Fruit fly (Drosophila melanogaster): ENCODE measurements around the gene Twdlalpha.
A peak's percentile ranks its signal among the peaks of the same experiment; 100 is the strongest.

Gene Twdlalpha

DNA sequence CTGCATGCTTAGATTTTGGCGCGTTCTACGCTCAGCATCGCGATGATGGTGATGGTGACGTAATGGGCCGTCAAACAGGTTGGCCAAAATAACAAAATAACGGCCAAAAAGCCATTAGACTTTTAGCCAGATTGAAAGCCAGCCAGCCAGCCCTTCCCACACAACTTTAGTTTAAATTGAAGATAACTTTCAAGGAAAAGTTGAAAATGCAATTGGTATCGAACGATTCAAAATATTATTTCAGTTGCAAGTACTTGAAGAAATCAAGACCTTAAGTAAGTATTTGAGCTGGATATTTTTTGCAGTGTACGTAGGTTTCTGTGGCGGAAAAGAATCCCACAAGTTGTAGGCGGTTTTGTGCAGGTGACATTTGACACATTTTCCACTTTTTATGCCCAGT is 38.4 kb downstream of the Twdlalpha start:
- TF ChIP-seq CTCF (optimal IDR thresholded peaks at IDR 0.05) (no peak), CG8478 (optimal IDR thresholded peaks at IDR 0.05) (no peak)

DNA sequence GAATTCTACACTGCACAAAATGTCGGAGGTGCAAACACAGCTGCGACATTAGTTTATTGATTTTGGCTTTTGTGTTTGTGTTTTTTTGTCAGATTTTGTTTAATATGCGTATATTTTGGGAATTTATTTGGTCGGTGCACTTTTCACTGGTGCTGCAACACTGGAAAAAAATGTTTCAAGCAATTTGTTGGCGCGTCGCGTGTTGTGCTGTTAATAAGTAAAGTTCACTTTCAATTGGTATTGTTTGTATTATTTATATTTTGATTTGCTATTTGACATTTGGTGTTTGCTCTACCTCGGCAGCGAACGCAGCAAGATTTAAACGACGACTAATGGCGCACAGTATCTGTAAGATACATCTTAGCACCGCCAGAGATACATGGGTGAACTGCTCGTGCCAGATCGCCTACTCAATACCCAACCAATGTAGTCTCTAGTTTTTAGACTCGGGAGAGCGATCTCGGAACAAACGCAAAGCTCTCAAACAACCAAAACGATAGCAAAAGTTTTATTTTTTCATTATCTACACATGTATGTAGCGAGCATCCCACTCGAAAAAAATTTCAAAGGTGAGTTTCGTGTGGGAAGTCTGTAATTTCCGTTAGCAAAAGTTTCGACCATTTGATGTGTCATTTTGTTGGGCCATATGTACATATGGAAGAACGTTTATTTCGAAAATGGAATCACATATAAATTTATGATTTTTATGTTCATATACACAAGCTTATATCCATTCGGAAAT is 39.7 kb downstream of the Twdlalpha start:
- TF ChIP-seq CG8478 (optimal IDR thresholded peaks at IDR 0.05) (no peak), CTCF (optimal IDR thresholded peaks at IDR 0.05) (no peak)

DNA sequence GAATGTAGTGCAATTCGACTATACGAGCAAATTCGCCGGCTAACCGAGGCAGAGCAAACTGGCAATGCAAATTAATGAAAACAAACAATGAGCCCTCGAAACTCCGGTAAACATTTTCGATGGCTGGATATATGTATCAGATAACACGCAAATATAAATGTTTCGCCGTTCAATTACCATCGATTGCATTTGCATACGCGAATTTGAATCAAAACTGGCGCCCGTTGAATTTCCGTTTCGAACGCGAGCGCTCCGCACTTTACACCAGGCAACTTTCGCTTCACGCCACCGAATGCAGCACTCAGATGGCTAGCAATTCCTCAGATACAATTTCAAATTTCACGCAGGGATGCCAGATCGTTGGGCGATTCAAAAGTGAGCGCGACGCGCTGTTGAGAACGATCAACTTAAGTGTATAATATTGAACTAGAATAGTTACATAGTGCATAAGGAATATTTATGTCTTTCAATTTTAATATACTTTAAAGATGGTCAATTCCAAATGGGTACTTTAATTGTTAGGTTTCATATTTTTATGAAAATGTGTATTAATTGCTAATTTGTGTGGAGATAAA is 40.6 kb downstream of the Twdlalpha start, which contains the start of gene if:
Gene if (minus strand): TSS at position 294 of the 575 bp plus-strand sequence.
- no peak for TF ChIP-seq CG8478 (optimal IDR thresholded peaks at IDR 0.05)
- TF ChIP-seq CTCF (optimal IDR thresholded peaks at IDR 0.05), result no peak

- no peak for TF ChIP-seq CG8478 (optimal IDR thresholded peaks at IDR 0.05)
- peak in 1 of 2 experiments; percentile 31 for TF ChIP-seq CTCF (optimal IDR thresholded peaks at IDR 0.05)
Measured at dm6 chrX:16783743-16784142, 41.1 kb downstream of the Twdlalpha start, which contains the start of gene mRpL22. Gene mRpL22 (plus strand): TSS chrX:16783933.

dm6 chrX:16786860-16787415 is 44.3 kb downstream of the Twdlalpha start, which contains the start of the genes CG9609 and Sap30:
Gene CG9609 (minus strand): TSS chrX:16787008.
Gene Sap30 (plus strand): TSS chrX:16787283.
- no peak for TF ChIP-seq CTCF (optimal IDR thresholded peaks at IDR 0.05)
- no peak for TF ChIP-seq CG8478 (optimal IDR thresholded peaks at IDR 0.05)

- TF ChIP-seq CG8478 (optimal IDR thresholded peaks at IDR 0.05) (no peak), CTCF (optimal IDR thresholded peaks at IDR 0.05) (no peak)
Measured at dm6 chrX:16787416-16787900, 44.8 kb downstream of the Twdlalpha start.

dm6 chrX:16791058-16791457 is 48.4 kb downstream of the Twdlalpha start, which contains the start of gene Rrp45:
Gene Rrp45 (minus strand): TSS chrX:16791266.
- TF ChIP-seq CTCF (optimal IDR thresholded peaks at IDR 0.05) (no peak), CG8478 (optimal IDR thresholded peaks at IDR 0.05) (no peak)

dm6 chrX:16791920-16792829 is 49.5 kb downstream of the Twdlalpha start, which contains the start of gene CG4768:
Gene CG4768 (plus strand): TSS chrX:16792119.
- no peak for TF ChIP-seq CG8478 (optimal IDR thresholded peaks at IDR 0.05)

- TF ChIP-seq CG8478 (optimal IDR thresholded peaks at IDR 0.05) (no peak), CTCF (optimal IDR thresholded peaks at IDR 0.05) (no peak)
Measured at dm6 chrX:16793129-16793748, 50.6 kb downstream of the Twdlalpha start.

Data from S2 (cell line).